Fruit fly (Drosophila melanogaster) whole organism, adult: Measurements from ENCODE around the gene ec.

ENCODE experiments used
- CG11617 ChIP-seq: fragments of 200-800 bp; sonication (Bioruptor generic); optimal IDR thresholded peaks from 2 replicates; lab custom pipeline; 2017; ENCODE audit warnings: mild to moderate bottlenecking, missing biosample characterization, missing genetic modification reagents, missing genetic modification characterization
- CG12768 ChIP-seq: fragments of 200-800 bp; sonication (Bioruptor generic); optimal IDR thresholded peaks from 2 replicates; lab custom pipeline; 2017; ENCODE audit warnings: missing biosample characterization, missing genetic modification characterization, mild to moderate bottlenecking, moderate library complexity, missing genetic modification reagents
- CG14711 ChIP-seq: fragments of 200-800 bp; sonication (Bioruptor generic); optimal IDR thresholded peaks from 2 replicates; lab custom pipeline; 2018; ENCODE audit warnings: missing biosample characterization, mild to moderate bottlenecking, missing genetic modification characterization, moderate library complexity
- CG1620 ChIP-seq: fragments of 200-800 bp; sonication (Bioruptor generic); optimal IDR thresholded peaks from 2 replicates; lab custom pipeline; 2016; ENCODE audit warnings: missing biosample characterization, missing genetic modification characterization
- CG33017 ChIP-seq: fragments of 200-800 bp; sonication (Bioruptor generic); optimal IDR thresholded peaks from 2 replicates; lab custom pipeline; 2018; ENCODE audit warnings: missing biosample characterization, mild to moderate bottlenecking, missing genetic modification characterization, moderate library complexity
- CG5204 ChIP-seq: fragments of 200-800 bp; sonication (Bioruptor generic); optimal IDR thresholded peaks from 2 replicates; lab custom pipeline; 2016; ENCODE audit warnings: missing biosample characterization, missing genetic modification characterization
- CG7045 ChIP-seq: fragments of 200-800 bp; sonication (Bioruptor generic); optimal IDR thresholded peaks from 2 replicates; lab custom pipeline; 2017; ENCODE audit warnings: missing biosample characterization, mild to moderate bottlenecking, missing genetic modification characterization
- CG7101 ChIP-seq: fragments of 200-800 bp; sonication (Bioruptor generic); optimal IDR thresholded peaks from 2 replicates; lab custom pipeline; 2018; ENCODE audit warnings: missing biosample characterization, mild to moderate bottlenecking, missing genetic modification characterization, moderate library complexity
- Clk ChIP-seq: fragments of 200-800 bp; sonication (Bioruptor generic); optimal IDR thresholded peaks from 2 replicates; lab custom pipeline; 2017; ENCODE audit warnings: missing biosample characterization, missing genetic modification characterization
- Crg-1 ChIP-seq: fragments of 200-800 bp; sonication (Bioruptor generic); optimal IDR thresholded peaks from 2 replicates; lab custom pipeline; 2016; ENCODE audit warnings: missing biosample characterization, missing genetic modification characterization
- Hr96 ChIP-seq: fragments of 200-800 bp; sonication (Bioruptor generic); optimal IDR thresholded peaks from 2 replicates; lab custom pipeline; 2016; ENCODE audit warnings: missing biosample characterization, missing genetic modification characterization
- Mnt ChIP-seq: fragments of 200-800 bp; sonication (Bioruptor generic); optimal IDR thresholded peaks from 2 replicates; lab custom pipeline; 2016; ENCODE audit warnings: missing biosample characterization, mild to moderate bottlenecking, missing genetic modification characterization
- bab1 ChIP-seq: fragments of 200-800 bp; sonication (Bioruptor generic); optimal IDR thresholded peaks from 3 replicates; lab custom pipeline; 2019; ENCODE audit warnings: missing biosample characterization, mild to moderate bottlenecking, missing genetic modification characterization, moderate library complexity
- cic ChIP-seq: fragments of 200-800 bp; sonication (Bioruptor generic); optimal IDR thresholded peaks from 2 replicates; lab custom pipeline; 2017; ENCODE audit warnings: missing biosample characterization, mild to moderate bottlenecking, missing genetic modification characterization, moderate library complexity
- cnc ChIP-seq, 2 experiments: fragments of >200 bp; optimal IDR thresholded peaks; 2 replicates each; lab custom pipeline; 2017
- kay ChIP-seq: fragments of 200-800 bp; sonication (Bioruptor generic); peaks from one replicate; lab custom pipeline; 2016; ENCODE audit warnings: missing biosample characterization, missing genetic modification characterization, borderline replicate concordance
- ovo ChIP-seq: fragments of 200-800 bp; sonication (Bioruptor generic); optimal IDR thresholded peaks from 2 replicates; lab custom pipeline; 2016; ENCODE audit warnings: missing biosample characterization, missing genetic modification characterization
- pad ChIP-seq: fragments of 200-800 bp; sonication (Bioruptor generic); optimal IDR thresholded peaks from 3 replicates; lab custom pipeline; 2017; ENCODE audit warnings: missing biosample characterization, missing genetic modification characterization, mild to moderate bottlenecking, moderate library complexity, missing genetic modification reagents
- tj ChIP-seq: fragments of 200-800 bp; sonication (Bioruptor generic); optimal IDR thresholded peaks from 3 replicates; lab custom pipeline; 2017; ENCODE audit warnings: missing biosample characterization, mild to moderate bottlenecking, missing genetic modification characterization, moderate library complexity
- toe ChIP-seq: fragments of 200-800 bp; sonication (Bioruptor generic); optimal IDR thresholded peaks from 2 replicates; lab custom pipeline; 2016; ENCODE audit warnings: missing biosample characterization, missing genetic modification characterization

The ec gene

dm6 chrX:3819470-3819869 lies 8.0 kb downstream of the ec start:
- TF ChIP-seq Crg-1 (GFP tag; lab: Kevin White, UChicago), result no peak
- TF ChIP-seq CG12768 (GFP tag; lab: Kevin White, UChicago), result no peak
- peak; percentile 63 for TF ChIP-seq tj (GFP tag; lab: Kevin White, UChicago)
- no peak for TF ChIP-seq bab1 (GFP tag; lab: Kevin White, UChicago)
- no peak for TF ChIP-seq pad (GFP tag; lab: Kevin White, UChicago)

- no peak for TF ChIP-seq Crg-1 (GFP tag; lab: Kevin White, UChicago)
- no peak for TF ChIP-seq kay
- TF ChIP-seq CG7101 (tag; lab: Kevin White, UChicago), result no peak
- TF ChIP-seq CG11617 (GFP tag; lab: Kevin White, UChicago), result no peak
- no peak for TF ChIP-seq ovo (GFP tag; lab: Kevin White, UChicago)
- no peak for TF ChIP-seq Mnt
- no peak for TF ChIP-seq CG1620
- TF ChIP-seq CG33017 (tag; lab: Kevin White, UChicago), result no peak
- TF ChIP-seq CG12768 (GFP tag; lab: Kevin White, UChicago), result no peak
- TF ChIP-seq CG7045 (GFP tag; lab: Kevin White, UChicago), result no peak
- TF ChIP-seq Clk (GFP tag; lab: Kevin White, UChicago), result no peak
- TF ChIP-seq CG5204 (GFP tag; lab: Kevin White, UChicago), result no peak
- no peak for TF ChIP-seq toe (GFP tag; lab: Kevin White, UChicago)
- TF ChIP-seq tj (GFP tag; lab: Kevin White, UChicago), result no peak
Observed at dm6 chrX:3825069-3825468, 13.6 kb downstream of the ec start.

DNA sequence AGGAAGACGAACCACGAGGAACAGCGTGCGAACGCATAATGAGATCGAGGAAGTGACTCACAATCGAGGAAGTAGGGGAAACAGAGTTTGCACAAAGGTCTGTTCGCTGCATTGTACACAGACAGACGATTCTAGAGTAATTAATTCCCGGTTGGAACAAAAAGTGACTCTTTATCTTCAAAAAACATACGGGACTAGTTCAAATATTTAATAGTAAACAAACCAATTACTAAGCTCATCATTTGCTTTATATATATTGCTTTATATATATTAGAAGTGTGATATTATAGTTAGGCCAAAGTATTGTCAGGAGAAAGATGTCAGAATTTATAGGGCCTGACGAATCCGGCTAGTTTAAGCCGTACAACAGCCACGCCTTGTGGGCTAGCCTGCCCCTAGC lies 16.4 kb downstream of the ec start, which contains the start of gene CG2901:
Gene CG2901, plus strand, starts transcription at position 301 of the 400 bp plus-strand sequence.
- no peak for TF ChIP-seq ovo (GFP tag; lab: Kevin White, UChicago)
- TF ChIP-seq CG12768 (GFP tag; lab: Kevin White, UChicago), result no peak
- no peak for TF ChIP-seq cnc (optimal IDR thresholded peaks at IDR 0.05; lab: Kevin White, UChicago)
- no peak for TF ChIP-seq cic (GFP tag; lab: Kevin White, UChicago)
- TF ChIP-seq Hr96 (GFP tag; lab: Kevin White, UChicago), result no peak

dm6 chrX:3831761-3832160 lies 20.3 kb downstream of the ec start:
- TF ChIP-seq pad (GFP tag; lab: Kevin White, UChicago) (no peak), toe (GFP tag; lab: Kevin White, UChicago) (no peak), ovo (GFP tag; lab: Kevin White, UChicago) (no peak), tj (GFP tag; lab: Kevin White, UChicago) (no peak), CG7101 (tag; lab: Kevin White, UChicago) (no peak), CG33017 (tag; lab: Kevin White, UChicago) (no peak), CG7045 (GFP tag; lab: Kevin White, UChicago) (no peak), CG11617 (GFP tag; lab: Kevin White, UChicago) (no peak), cic (GFP tag; lab: Kevin White, UChicago) (no peak), CG5204 (GFP tag; lab: Kevin White, UChicago) (no peak), Crg-1 (GFP tag; lab: Kevin White, UChicago) (no peak), Clk (GFP tag; lab: Kevin White, UChicago) (no peak)

DNA sequence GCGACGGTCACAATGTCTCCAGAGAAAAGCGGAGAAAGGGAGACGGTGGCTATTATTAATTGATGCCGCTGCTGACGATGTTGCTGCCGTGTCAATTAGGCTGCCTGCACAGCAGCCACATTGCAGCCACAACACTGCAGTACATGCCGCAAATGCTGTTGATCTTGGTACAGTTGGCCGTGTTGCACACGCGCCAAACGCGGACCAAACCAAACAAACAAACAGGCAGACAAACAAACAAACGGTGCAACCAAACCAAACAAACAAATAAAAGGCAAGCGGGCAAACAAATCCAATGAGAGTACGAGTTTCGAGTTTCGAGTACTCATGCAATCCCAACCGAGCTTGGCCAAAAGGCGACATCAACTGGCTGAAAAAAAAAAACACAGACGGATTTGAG lies 20.7 kb downstream of the ec start:
- no peak for TF ChIP-seq bab1 (GFP tag; lab: Kevin White, UChicago)
- no peak for TF ChIP-seq CG7101 (tag; lab: Kevin White, UChicago)
- no peak for TF ChIP-seq Crg-1 (GFP tag; lab: Kevin White, UChicago)
- no peak for TF ChIP-seq pad (GFP tag; lab: Kevin White, UChicago)
- no peak for TF ChIP-seq Mnt
- TF ChIP-seq CG14711 (tag; lab: Kevin White, UChicago), result no peak
- TF ChIP-seq CG5204 (GFP tag; lab: Kevin White, UChicago), result no peak
- no peak for TF ChIP-seq cnc (optimal IDR thresholded peaks at IDR 0.05; lab: Kevin White, UChicago)
- TF ChIP-seq toe (GFP tag; lab: Kevin White, UChicago), result no peak
- TF ChIP-seq kay, result no peak
- no peak for TF ChIP-seq Clk (GFP tag; lab: Kevin White, UChicago)
- TF ChIP-seq tj (GFP tag; lab: Kevin White, UChicago), result no peak
- TF ChIP-seq CG7045 (GFP tag; lab: Kevin White, UChicago), result no peak
- TF ChIP-seq cic (GFP tag; lab: Kevin White, UChicago), result no peak
- no peak for TF ChIP-seq CG11617 (GFP tag; lab: Kevin White, UChicago)
- no peak for TF ChIP-seq ovo (GFP tag; lab: Kevin White, UChicago)
- TF ChIP-seq Hr96 (GFP tag; lab: Kevin White, UChicago), result no peak
- no peak for TF ChIP-seq CG12768 (GFP tag; lab: Kevin White, UChicago)

DNA sequence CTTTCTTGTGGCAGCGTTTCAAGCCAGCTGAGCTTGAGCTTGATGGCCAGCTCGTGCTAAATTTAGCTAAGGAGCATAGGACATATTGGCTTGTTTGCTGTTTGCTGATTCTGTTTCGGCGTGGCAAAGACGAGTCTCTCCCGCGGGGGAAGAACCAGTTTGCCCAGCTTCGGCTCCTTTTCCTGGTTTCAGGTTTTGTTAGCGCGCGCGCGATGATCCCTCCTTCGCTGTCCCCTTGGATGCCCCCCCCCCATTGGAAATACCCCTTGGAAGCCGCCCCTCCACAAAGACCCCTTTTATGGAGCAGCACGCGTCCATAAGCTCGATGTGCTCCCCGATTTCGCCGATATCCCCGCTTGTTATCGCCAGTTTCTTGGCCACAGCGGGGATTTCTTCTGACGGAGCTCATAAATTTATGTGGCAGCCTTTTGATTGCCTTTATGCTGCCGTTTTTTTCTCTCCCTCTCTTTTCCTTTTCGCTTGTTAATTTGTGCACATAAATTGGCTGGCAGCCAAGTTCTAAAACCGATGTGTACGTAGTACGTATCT lies 21.7 kb downstream of the ec start:
- no peak for TF ChIP-seq cnc (optimal IDR thresholded peaks at IDR 0.05; lab: Kevin White, UChicago)
- no peak for TF ChIP-seq Hr96 (GFP tag; lab: Kevin White, UChicago)
- TF ChIP-seq ovo (GFP tag; lab: Kevin White, UChicago), result no peak
- no peak for TF ChIP-seq bab1 (GFP tag; lab: Kevin White, UChicago)
- no peak for TF ChIP-seq CG12768 (GFP tag; lab: Kevin White, UChicago)
- TF ChIP-seq Crg-1 (GFP tag; lab: Kevin White, UChicago), result no peak
- no peak for TF ChIP-seq Clk (GFP tag; lab: Kevin White, UChicago)
